Fruit fly (Drosophila melanogaster): Measurements from ENCODE around the gene ash1.

dm6 chr3L:19636821-19637460, 38.4 kb upstream of the ash1 start:
- no peak for TF ChIP-seq CTCF (optimal IDR thresholded peaks at IDR 0.05)
- no peak for TF ChIP-seq CG8478 (optimal IDR thresholded peaks at IDR 0.05)

Measured in S2 (cell line).